Fruit fly (Drosophila melanogaster) whole organism, pupa: Measurements from ENCODE around the gene CG13010.

Experiments
- CG10348 ChIP-seq: fragments of 200-800 bp; sonication (Bioruptor generic); IDR thresholded peaks from 2 replicates; pipeline ENCODE4 v1.3.6; 2022; ENCODE audit warnings: missing biosample characterization, missing genetic modification characterization
- CG12605 ChIP-seq: fragments of 200-800 bp; sonication (Bioruptor generic); IDR thresholded peaks from 2 replicates; pipeline ENCODE4 v1.3.6; 2022; ENCODE audit warnings: missing biosample characterization, missing genetic modification characterization
- CG13204 ChIP-seq: fragments of 200-800 bp; sonication (Bioruptor generic); optimal IDR thresholded peaks from 2 replicates; lab custom pipeline; 2018; ENCODE audit warnings: missing biosample characterization, mild to moderate bottlenecking, missing genetic modification characterization, moderate library complexity
- CG14655 ChIP-seq: fragments of 200-800 bp; sonication (Bioruptor generic); optimal IDR thresholded peaks from 3 replicates; lab custom pipeline; 2017; ENCODE audit warnings: mild to moderate bottlenecking, missing biosample characterization, missing genetic modification reagents, missing genetic modification characterization
- CG15710 ChIP-seq: fragments of 200-800 bp; sonication (Bioruptor generic); optimal IDR thresholded peaks from 2 replicates; lab custom pipeline; 2018; ENCODE audit warnings: missing biosample characterization, mild to moderate bottlenecking, missing genetic modification characterization, moderate library complexity
- CG17806 ChIP-seq: fragments of 200-800 bp; sonication (Bioruptor generic); optimal IDR thresholded peaks from 2 replicates; lab custom pipeline; 2018; ENCODE audit warnings: missing biosample characterization, mild to moderate bottlenecking, missing genetic modification characterization, moderate library complexity
- CG32121 ChIP-seq: fragments of 200-800 bp; sonication (Bioruptor generic); IDR thresholded peaks from 2 replicates; pipeline ENCODE4 v1.3.6; 2022; ENCODE audit warnings: missing biosample characterization, missing genetic modification characterization
- CG34367 ChIP-seq: fragments of 200-800 bp; sonication (Bioruptor generic); optimal IDR thresholded peaks from 2 replicates; lab custom pipeline; 2018; ENCODE audit warnings: missing biosample characterization, mild to moderate bottlenecking, missing genetic modification characterization
- CG4496 ChIP-seq: fragments of 200-800 bp; sonication (Bioruptor generic); IDR thresholded peaks from 3 replicates; pipeline ENCODE4 v1.3.6; 2022; ENCODE audit warnings: missing biosample characterization, missing genetic modification characterization
- CG8159 ChIP-seq: fragments of 200-800 bp; sonication (Bioruptor generic); optimal IDR thresholded peaks from 3 replicates; lab custom pipeline; 2018; ENCODE audit warnings: missing biosample characterization, mild to moderate bottlenecking, missing genetic modification characterization, moderate library complexity
- CG8301 ChIP-seq: fragments of 200-800 bp; sonication (Bioruptor generic); optimal IDR thresholded peaks from 2 replicates; lab custom pipeline; 2018; ENCODE audit warnings: missing biosample characterization, mild to moderate bottlenecking, missing genetic modification characterization
- CG9948 ChIP-seq: fragments of 200-800 bp; sonication (Bioruptor generic); optimal IDR thresholded peaks from 2 replicates; lab custom pipeline; 2018; ENCODE audit warnings: missing biosample characterization, mild to moderate bottlenecking, missing genetic modification characterization, moderate library complexity
- D1 ChIP-seq: fragments of 200-800 bp; sonication (Bioruptor generic); optimal IDR thresholded peaks from 2 replicates; lab custom pipeline; 2018; ENCODE audit warnings: missing biosample characterization, mild to moderate bottlenecking, missing genetic modification characterization, moderate library complexity
- EcR ChIP-seq: fragments of 200-800 bp; sonication (Bioruptor generic); optimal IDR thresholded peaks from 3 replicates; lab custom pipeline; 2019; ENCODE audit warnings: missing biosample characterization, missing genetic modification characterization, mild to moderate bottlenecking, moderate library complexity, missing genetic modification reagents
- Ets98B ChIP-seq: fragments of 200-800 bp; sonication (Bioruptor generic); IDR thresholded peaks from 2 replicates; pipeline ENCODE4 v1.3.6; 2022; ENCODE audit warnings: missing biosample characterization, missing genetic modification characterization
- Pif1A ChIP-seq: fragments of 200-800 bp; sonication (Bioruptor generic); optimal IDR thresholded peaks from 3 replicates; lab custom pipeline; 2016; ENCODE audit warnings: missing biosample characterization, missing genetic modification characterization
- Pif1B ChIP-seq: fragments of 200-800 bp; sonication (Bioruptor generic); optimal IDR thresholded peaks from 3 replicates; lab custom pipeline; 2016; ENCODE audit warnings: missing biosample characterization, missing genetic modification characterization
- Snoo ChIP-seq: fragments of 200-800 bp; sonication (Bioruptor generic); optimal IDR thresholded peaks from 3 replicates; lab custom pipeline; 2017; ENCODE audit warnings: missing biosample characterization, mild to moderate bottlenecking, missing genetic modification characterization, inconsistent platforms
- fd96Ca ChIP-seq: fragments of 200-800 bp; sonication (Bioruptor generic); IDR thresholded peaks from 3 replicates; pipeline ENCODE4 v1.3.6; 2022; ENCODE audit warnings: missing biosample characterization, missing genetic modification characterization
- gl ChIP-seq: fragments of 200-800 bp; sonication (Bioruptor generic); optimal IDR thresholded peaks from 2 replicates; lab custom pipeline; 2018; ENCODE audit warnings: missing biosample characterization, mild to moderate bottlenecking, missing genetic modification characterization
- rn ChIP-seq: fragments of 200-800 bp; sonication (Bioruptor generic); IDR thresholded peaks from 2 replicates; pipeline ENCODE4 v1.3.6; 2022; ENCODE audit warnings: missing biosample characterization, missing genetic modification characterization

The CG13010 gene

DNA sequence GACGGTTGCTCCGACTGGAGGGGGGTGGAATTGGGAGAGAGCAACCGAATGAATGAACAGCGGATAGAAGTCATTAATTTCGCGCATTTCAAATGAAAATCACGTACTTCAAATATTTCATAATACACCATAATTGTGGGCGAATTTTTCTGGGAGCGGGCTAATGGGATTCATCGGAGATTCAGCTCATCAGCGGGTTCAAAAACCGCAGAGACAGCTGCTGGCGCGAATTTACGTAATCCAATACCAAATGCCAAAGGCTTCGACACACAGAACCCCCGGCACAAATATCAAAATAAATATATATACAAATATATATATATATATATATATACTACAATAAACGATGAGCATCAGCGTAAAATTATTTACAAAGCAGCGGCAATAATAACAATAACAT is 37.9 kb upstream of the CG13010 start:
- TF ChIP-seq Ets98B (GFP tag; lab: Robert Waterston, UW) (no peak), CG15710 (tag; lab: Kevin White, UChicago) (no peak), CG17806 (no peak), rn (GFP tag; lab: Robert Waterston, UW) (no peak), CG9948 (tag; lab: Kevin White, UChicago) (no peak), CG10348 (GFP tag; lab: Robert Waterston, UW) (no peak), Snoo (no peak), EcR (GFP tag; lab: Kevin White, UChicago) (no peak), CG12605 (GFP tag; lab: Robert Waterston, UW) (no peak), D1 (no peak), CG14655 (GFP tag; lab: Kevin White, UChicago) (no peak), CG32121 (GFP tag; lab: Robert Waterston, UW) (no peak), Pif1B (GFP tag; lab: Kevin White, UChicago) (no peak)

DNA sequence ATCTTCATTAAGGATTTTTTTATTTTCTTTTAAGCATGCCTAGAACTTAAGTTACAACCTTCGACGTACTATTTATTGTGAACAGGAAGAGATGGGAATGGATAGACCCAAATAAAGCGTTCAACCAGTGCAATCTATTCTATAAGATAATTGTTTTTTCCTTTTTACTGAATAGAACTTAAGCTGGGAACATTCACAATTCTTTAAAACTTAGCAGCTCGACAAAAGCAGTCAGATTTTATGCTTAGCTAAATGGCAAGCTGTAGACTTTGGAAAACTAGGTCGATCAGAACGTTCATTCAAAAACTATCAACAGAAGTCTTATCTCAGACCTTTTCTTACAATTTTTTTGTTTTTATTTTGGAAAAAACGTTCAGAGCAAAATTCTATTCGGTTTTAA is 32.3 kb upstream of the CG13010 start, which contains the start of gene CG13008:
Gene CG13008 (plus strand): TSS at position 301 of the 400 bp plus-strand sequence.
- TF ChIP-seq CG13204 (GFP tag; lab: Kevin White, UChicago), result no peak
- TF ChIP-seq CG34367 (tag; lab: Kevin White, UChicago), result no peak

DNA sequence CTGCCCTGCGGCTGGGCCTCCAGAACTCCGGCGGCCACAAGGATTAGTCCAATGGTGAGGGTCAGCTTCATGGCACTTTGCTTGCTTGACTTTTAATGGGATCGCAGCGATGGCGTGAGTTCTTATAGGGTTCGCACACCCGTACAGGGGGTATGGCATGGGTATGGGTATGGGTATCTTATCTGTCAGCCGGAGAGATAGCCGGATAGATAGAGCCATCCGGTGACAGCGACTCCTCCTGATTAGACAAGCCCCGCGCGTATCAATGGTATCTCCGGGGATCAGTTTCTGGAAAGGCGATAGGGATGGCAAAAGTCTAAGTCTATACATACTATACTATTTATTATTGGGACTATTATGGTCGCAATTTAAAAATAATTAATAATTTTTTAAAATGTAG is 28.0 kb upstream of the CG13010 start, which contains the start of gene CG9672:
Gene CG9672 (minus strand): TSS at position 101 of the 400 bp plus-strand sequence.
- TF ChIP-seq CG13204 (GFP tag; lab: Kevin White, UChicago) (no peak), rn (GFP tag; lab: Robert Waterston, UW) (no peak), CG32121 (GFP tag; lab: Robert Waterston, UW) (no peak), CG10348 (GFP tag; lab: Robert Waterston, UW) (no peak), EcR (GFP tag; lab: Kevin White, UChicago) (no peak), CG34367 (tag; lab: Kevin White, UChicago) (no peak), CG12605 (GFP tag; lab: Robert Waterston, UW) (no peak), CG9948 (tag; lab: Kevin White, UChicago) (no peak), Ets98B (GFP tag; lab: Robert Waterston, UW) (no peak), CG8301 (tag; lab: Kevin White, UChicago) (no peak), CG14655 (GFP tag; lab: Kevin White, UChicago) (no peak), CG17806 (no peak)

DNA sequence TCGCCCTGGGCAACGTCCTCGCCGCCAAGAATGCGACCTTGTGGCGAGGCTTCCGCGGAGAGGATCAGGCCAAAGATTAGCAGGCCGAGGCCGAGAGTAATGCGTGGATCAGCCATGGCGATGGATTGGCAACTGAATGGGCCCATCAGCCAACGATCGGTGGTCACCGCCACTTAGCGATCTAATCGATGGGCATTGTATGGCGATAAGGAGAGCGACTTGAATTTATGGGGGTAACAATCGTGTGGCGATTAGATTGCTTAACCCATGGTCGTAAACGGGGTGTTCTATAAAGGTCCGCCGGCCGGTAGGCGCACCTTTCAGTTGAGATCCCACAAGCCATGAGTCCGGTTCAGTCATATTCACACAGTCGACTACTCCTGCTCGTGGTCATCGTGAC is 25.0 kb upstream of the CG13010 start, which contains the start of the genes CG9673 and CG4653:
Gene CG9673 (minus strand): TSS at position 138 of the 400 bp plus-strand sequence.
Gene CG4653 (plus strand): TSS at position 335 of the 400 bp plus-strand sequence.
- TF ChIP-seq CG14655 (GFP tag; lab: Kevin White, UChicago), result no peak
- no peak for TF ChIP-seq gl (tag; lab: Kevin White, UChicago)
- TF ChIP-seq CG8301 (tag; lab: Kevin White, UChicago), result no peak
- no peak for TF ChIP-seq CG15710 (tag; lab: Kevin White, UChicago)
- TF ChIP-seq Ets98B (GFP tag; lab: Robert Waterston, UW), result no peak
- no peak for TF ChIP-seq CG13204 (GFP tag; lab: Kevin White, UChicago)
- no peak for TF ChIP-seq fd96Ca (GFP tag; lab: Robert Waterston, UW)
- TF ChIP-seq CG9948 (tag; lab: Kevin White, UChicago), result no peak
- TF ChIP-seq Snoo, result no peak
- TF ChIP-seq Pif1B (GFP tag; lab: Kevin White, UChicago), result no peak
- no peak for TF ChIP-seq CG8159 (tag; lab: Kevin White, UChicago)
- TF ChIP-seq CG17806, result no peak
- no peak for TF ChIP-seq CG4496 (GFP tag; lab: Robert Waterston, UW)
- no peak for TF ChIP-seq CG10348 (GFP tag; lab: Robert Waterston, UW)
- no peak for TF ChIP-seq Pif1A (GFP tag; lab: Kevin White, UChicago)
- TF ChIP-seq D1, result no peak

DNA sequence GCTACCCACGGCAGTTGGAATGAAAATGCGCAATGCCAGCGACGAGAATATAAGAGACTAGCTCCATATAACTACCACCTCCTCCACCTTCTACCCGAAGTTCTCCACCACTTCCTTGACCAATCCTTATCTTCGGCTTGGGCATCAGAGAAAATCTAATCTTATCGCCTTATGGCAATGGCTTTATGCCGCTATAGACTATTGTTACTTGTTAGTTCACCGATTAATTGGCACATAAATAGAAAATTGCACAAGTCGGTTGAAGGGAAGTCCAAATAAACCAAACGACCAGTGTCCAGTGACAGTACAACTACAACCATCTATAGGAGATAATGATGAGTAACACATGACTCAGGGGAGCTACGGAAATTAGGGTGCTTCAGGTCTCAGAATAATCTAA is 23.2 kb upstream of the CG13010 start, which contains the start of gene sphe:
Gene sphe (minus strand): TSS at position 32 of the 400 bp plus-strand sequence.
- TF ChIP-seq D1 (no peak), CG17806 (no peak), CG10348 (GFP tag; lab: Robert Waterston, UW) (no peak), Pif1A (GFP tag; lab: Kevin White, UChicago) (no peak)

DNA sequence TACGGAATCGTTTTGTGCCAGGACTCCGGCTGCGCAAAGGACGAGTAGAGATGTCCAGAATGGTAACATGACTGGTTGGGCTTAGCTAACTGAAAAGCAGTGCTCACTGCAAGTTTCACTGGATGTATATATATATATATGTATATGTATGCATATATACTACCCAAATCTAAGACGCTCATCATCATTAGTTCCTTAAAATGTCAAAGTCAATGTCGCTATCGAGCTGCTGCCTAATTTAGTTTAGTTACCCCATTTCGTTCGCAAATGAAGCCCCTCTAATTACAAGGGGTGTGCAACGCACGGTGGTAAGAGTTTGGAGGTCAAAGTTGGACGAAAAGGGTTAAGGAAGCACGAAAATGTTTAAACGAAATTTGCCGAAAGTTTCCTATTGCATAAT is 21.3 kb upstream of the CG13010 start, which contains the start of gene CG9676:
Gene CG9676 (minus strand): TSS at position 101 of the 400 bp plus-strand sequence.
- no peak for TF ChIP-seq CG34367 (tag; lab: Kevin White, UChicago)
- no peak for TF ChIP-seq CG14655 (GFP tag; lab: Kevin White, UChicago)
- TF ChIP-seq CG8301 (tag; lab: Kevin White, UChicago), result no peak
- no peak for TF ChIP-seq CG10348 (GFP tag; lab: Robert Waterston, UW)
